Worm (Caenorhabditis elegans): ENCODE results near the gene F59G1.8.

DNA sequence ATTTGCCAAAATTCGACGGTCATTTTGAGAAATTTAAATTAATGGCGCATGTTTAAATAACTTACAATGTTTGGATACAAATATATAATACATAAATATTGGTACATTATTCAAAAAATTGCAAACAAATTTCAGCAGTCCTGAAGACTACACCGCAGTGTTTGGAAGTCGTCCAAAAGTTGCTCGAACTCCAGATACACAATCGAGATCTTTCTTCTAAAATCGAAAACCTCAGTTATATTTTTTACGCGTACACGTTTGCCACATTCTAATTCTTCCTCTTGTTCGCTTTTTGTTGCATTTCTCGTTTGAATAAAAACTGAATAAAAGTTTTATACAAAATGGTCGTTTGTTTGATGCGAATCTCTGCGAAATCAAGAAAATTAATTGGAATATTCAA is 2.1 kb upstream of the F59G1.8 start, which contains the start of gene tsp-18:
- TF ChIP-seq pha-4 (tag; optimal IDR thresholded peaks at IDR 0.05): no peak
- no peak for TF ChIP-seq flh-1 (GFP tag; optimal IDR thresholded peaks at IDR 0.05)
- TF ChIP-seq lin-13 (tag; optimal IDR thresholded peaks at IDR 0.05): no peak
- no peak for TF ChIP-seq nhr-76 (tag; optimal IDR thresholded peaks at IDR 0.05)
- no peak for TF ChIP-seq snpc-4 (tag; optimal IDR thresholded peaks at IDR 0.05)
- TF ChIP-seq nhr-237 (tag; optimal IDR thresholded peaks at IDR 0.05): no peak
- TF ChIP-seq blmp-1 (tag; optimal IDR thresholded peaks at IDR 0.05): no peak
- TF ChIP-seq zip-8 (tag; optimal IDR thresholded peaks at IDR 0.05): no peak
- TF ChIP-seq ces-1 (GFP tag; optimal IDR thresholded peaks at IDR 0.05): no peak
- no peak for TF ChIP-seq lsy-2 (tag; optimal IDR thresholded peaks at IDR 0.05)
- TF ChIP-seq mep-1 (tag; optimal IDR thresholded peaks at IDR 0.05): no peak

All from whole organism, mixed stage, embryonic.